Worm (Caenorhabditis elegans): ENCODE measurements around the gene agr-1.

ce11 chrII:6749422-6749821, 25.6 kb downstream of the agr-1 start, which contains the start of gene F41G3.10:
- TF ChIP-seq egl-5 (tag; optimal IDR thresholded peaks at IDR 0.05) (no peak), fos-1 (tag; optimal IDR thresholded peaks at IDR 0.05) (no peak), snpc-4 (tag; optimal IDR thresholded peaks at IDR 0.05) (no peak), nhr-76 (tag; optimal IDR thresholded peaks at IDR 0.05) (no peak), nhr-23 (tag; optimal IDR thresholded peaks at IDR 0.05) (no peak), mml-1 (tag; optimal IDR thresholded peaks at IDR 0.05) (no peak), nhr-237 (tag; optimal IDR thresholded peaks at IDR 0.05) (no peak), nhr-28 (tag; optimal IDR thresholded peaks at IDR 0.05) (no peak)

All from whole organism, L3 larva.